Fruit fly (Drosophila melanogaster) whole organism, embryonic: ENCODE measurements around the gene ClpX.

Experiments used
- Antp ChIP-seq: fragments of 200-800 bp; sonication (Bioruptor generic); optimal IDR thresholded peaks from 3 replicates; lab custom pipeline; 2016; ENCODE audit warnings: missing biosample characterization, missing genetic modification characterization
- CG11247 ChIP-seq: fragments of 200-800 bp; sonication (Bioruptor generic); IDR thresholded peaks from 2 replicates; pipeline ENCODE4 v1.3.6; 2022; ENCODE audit warnings: missing biosample characterization, missing genetic modification characterization
- CG11695 ChIP-seq: fragments of 200-800 bp; sonication (Bioruptor generic); IDR thresholded peaks from 3 replicates; pipeline ENCODE4 v1.3.6; 2022; ENCODE audit warnings: missing biosample characterization, missing genetic modification characterization
- CG12236 ChIP-seq: fragments of 200-800 bp; sonication (Bioruptor generic); optimal IDR thresholded peaks from 2 replicates; lab custom pipeline; 2016; ENCODE audit warnings: missing biosample characterization, missing genetic modification characterization
- CG12744 ChIP-seq: fragments of 200-800 bp; sonication (Bioruptor generic); optimal IDR thresholded peaks from 2 replicates; lab custom pipeline; 2016; ENCODE audit warnings: missing biosample characterization, missing genetic modification characterization
- CG4820 ChIP-seq: fragments of 200-800 bp; sonication (Bioruptor generic); optimal IDR thresholded peaks from 3 replicates; lab custom pipeline; 2016; ENCODE audit warnings: missing biosample characterization, missing genetic modification characterization
- CG6791 ChIP-seq: fragments of 200-800 bp; sonication (Bioruptor generic); IDR thresholded peaks from 3 replicates; pipeline ENCODE4 v1.3.6; 2022; ENCODE audit warnings: missing biosample characterization, missing genetic modification characterization; ENCODE audit not compliant: partially characterized antibody
- CG7839 ChIP-seq: fragments of 200-800 bp; sonication (Bioruptor generic); optimal IDR thresholded peaks from 3 replicates; lab custom pipeline; 2018; ENCODE audit warnings: missing biosample characterization, mild to moderate bottlenecking, missing genetic modification characterization, moderate library complexity
- CG9932 ChIP-seq: fragments of 200-800 bp; sonication (Bioruptor generic); IDR thresholded peaks from 2 replicates; pipeline ENCODE4 v1.3.6; 2022; ENCODE audit warnings: missing biosample characterization, missing genetic modification characterization
- Chrac-16 ChIP-seq: fragments of 200-800 bp; sonication (Bioruptor generic); optimal IDR thresholded peaks from 3 replicates; lab custom pipeline; 2016; ENCODE audit warnings: missing biosample characterization, missing genetic modification characterization
- CoRest ChIP-seq: fragments of 200-800 bp; sonication (Bioruptor generic); optimal IDR thresholded peaks from 3 replicates; lab custom pipeline; 2018; ENCODE audit warnings: missing biosample characterization, mild to moderate bottlenecking, missing genetic modification characterization, moderate library complexity
- Dref ChIP-seq: fragments of 200-800 bp; sonication (Bioruptor generic); IDR thresholded peaks from 2 replicates; pipeline ENCODE4 v1.3.6; 2022; ENCODE audit warnings: missing biosample characterization, missing genetic modification characterization
- Drgx ChIP-seq: fragments of 200-800 bp; sonication (Bioruptor generic); IDR thresholded peaks from 2 replicates; pipeline ENCODE4 v1.3.6; 2022; ENCODE audit warnings: missing biosample characterization, missing genetic modification characterization
- ERR ChIP-seq: fragments of 200-800 bp; sonication (Bioruptor generic); optimal IDR thresholded peaks from 2 replicates; lab custom pipeline; 2016; ENCODE audit warnings: missing biosample characterization, missing genetic modification characterization
- Fer3 ChIP-seq: fragments of 200-800 bp; sonication (Bioruptor generic); optimal IDR thresholded peaks from 2 replicates; lab custom pipeline; 2018; ENCODE audit warnings: missing biosample characterization, mild to moderate bottlenecking, missing genetic modification characterization, moderate library complexity
- Jarid2 ChIP-seq: fragments of 200-800 bp; sonication (Bioruptor generic); optimal IDR thresholded peaks from 3 replicates; lab custom pipeline; 2017; ENCODE audit warnings: mild to moderate bottlenecking, missing biosample characterization, missing genetic modification reagents, missing genetic modification characterization
- Max ChIP-seq: fragments of 200-800 bp; sonication (Bioruptor generic); optimal IDR thresholded peaks from 2 replicates; lab custom pipeline; 2016; ENCODE audit warnings: missing biosample characterization, mild to moderate bottlenecking, missing genetic modification characterization
- Meics ChIP-seq: fragments of 200-800 bp; sonication (Bioruptor generic); optimal IDR thresholded peaks from 2 replicates; lab custom pipeline; 2017; ENCODE audit warnings: missing biosample characterization, mild to moderate bottlenecking, missing genetic modification characterization
- NC2β ChIP-seq: fragments of 200-800 bp; sonication (Bioruptor generic); optimal IDR thresholded peaks from 2 replicates; lab custom pipeline; 2016; ENCODE audit warnings: missing biosample characterization, missing genetic modification characterization
- Opbp ChIP-seq: fragments of 200-800 bp; sonication (Bioruptor generic); IDR thresholded peaks from 3 replicates; pipeline ENCODE4 v1.3.6; 2022; ENCODE audit warnings: missing biosample characterization, missing genetic modification characterization; ENCODE audit not compliant: partially characterized antibody
- Optix ChIP-seq: fragments of 200-800 bp; sonication (Bioruptor generic); IDR thresholded peaks from 3 replicates; pipeline ENCODE4 v1.3.6; 2022; ENCODE audit warnings: missing biosample characterization, missing genetic modification characterization
- Pdp1 ChIP-seq, 2 experiments: fragments of 200-800 bp; sonication (Bioruptor generic); optimal IDR thresholded peaks; 3 replicates each; lab custom pipeline; 2016; ENCODE audit warnings: missing biosample characterization in 2 of 2, missing genetic modification characterization in 2 of 2, mild to moderate bottlenecking in 1 of 2, moderate library complexity in 1 of 2
- Sox102F ChIP-seq: fragments of 200-800 bp; sonication (Bioruptor generic); optimal IDR thresholded peaks from 2 replicates; lab custom pipeline; 2018; ENCODE audit warnings: missing biosample characterization, mild to moderate bottlenecking, missing genetic modification characterization, moderate library complexity
- az2 ChIP-seq: fragments of 200-800 bp; sonication (Bioruptor generic); optimal IDR thresholded peaks from 3 replicates; lab custom pipeline; 2016; ENCODE audit warnings: missing biosample characterization, missing genetic modification characterization
- cato ChIP-seq: fragments of 200-800 bp; sonication (Bioruptor generic); optimal IDR thresholded peaks from 2 replicates; lab custom pipeline; 2016; ENCODE audit warnings: missing biosample characterization, missing genetic modification characterization, borderline replicate concordance
- caup ChIP-seq: fragments of 200-800 bp; sonication (Bioruptor generic); optimal IDR thresholded peaks from 3 replicates; lab custom pipeline; 2017; ENCODE audit warnings: missing biosample characterization, mild to moderate bottlenecking, missing genetic modification characterization, moderate library complexity; ENCODE audit not compliant: severe bottlenecking
- cwo ChIP-seq: fragments of 200-800 bp; sonication (Bioruptor generic); optimal IDR thresholded peaks from 3 replicates; lab custom pipeline; 2017; ENCODE audit warnings: missing biosample characterization, missing genetic modification characterization, mild to moderate bottlenecking, moderate library complexity, missing genetic modification reagents
- dan ChIP-seq: fragments of 200-800 bp; sonication (Bioruptor generic); IDR thresholded peaks from 2 replicates; pipeline ENCODE4 v1.3.6; 2022; ENCODE audit warnings: missing biosample characterization, missing genetic modification characterization
- dmrt99B ChIP-seq: fragments of 200-800 bp; sonication (Bioruptor generic); optimal IDR thresholded peaks from 2 replicates; lab custom pipeline; 2018; ENCODE audit warnings: missing biosample characterization, mild to moderate bottlenecking, missing genetic modification characterization, moderate library complexity
- emc ChIP-seq: fragments of 200-800 bp; sonication (Bioruptor generic); optimal IDR thresholded peaks from 2 replicates; lab custom pipeline; 2016; ENCODE audit warnings: missing biosample characterization, missing genetic modification characterization
- fd3F ChIP-seq: fragments of 200-800 bp; sonication (Bioruptor generic); optimal IDR thresholded peaks from 2 replicates; lab custom pipeline; 2018; ENCODE audit warnings: missing biosample characterization, mild to moderate bottlenecking, missing genetic modification characterization, moderate library complexity
- gt ChIP-seq: fragments of 200-800 bp; sonication (Bioruptor generic); IDR thresholded peaks from 2 replicates; pipeline ENCODE4 v1.3.6; 2022; ENCODE audit warnings: missing biosample characterization, missing genetic modification characterization
- jing ChIP-seq: fragments of 200-800 bp; sonication (Bioruptor generic); optimal IDR thresholded peaks from 2 replicates; lab custom pipeline; 2018; ENCODE audit warnings: missing biosample characterization, mild to moderate bottlenecking, missing genetic modification characterization
- lilli ChIP-seq: fragments of 200-800 bp; sonication (Bioruptor generic); optimal IDR thresholded peaks from 3 replicates; lab custom pipeline; 2016; ENCODE audit warnings: missing biosample characterization, missing genetic modification characterization
- ranshi ChIP-seq: fragments of 200-800 bp; sonication (Bioruptor generic); IDR thresholded peaks from 2 replicates; pipeline ENCODE4 v1.3.6; 2022; ENCODE audit warnings: missing biosample characterization, missing genetic modification characterization
- slou ChIP-seq: fragments of 200-800 bp; sonication (Bioruptor generic); optimal IDR thresholded peaks from 3 replicates; lab custom pipeline; 2016; ENCODE audit warnings: missing biosample characterization, missing genetic modification characterization
- toy ChIP-seq: fragments of 200-800 bp; sonication (Bioruptor generic); IDR thresholded peaks from 2 replicates; pipeline ENCODE4 v1.3.6; 2022; ENCODE audit warnings: missing biosample characterization, missing genetic modification characterization
- wdn ChIP-seq: fragments of 200-800 bp; sonication (Bioruptor generic); IDR thresholded peaks from 2 replicates; pipeline ENCODE4 v1.3.6; 2022; ENCODE audit warnings: missing biosample characterization, missing genetic modification characterization
- wek ChIP-seq: fragments of 200-800 bp; sonication (Bioruptor generic); optimal IDR thresholded peaks from 3 replicates; lab custom pipeline; 2018; ENCODE audit warnings: missing biosample characterization, mild to moderate bottlenecking, missing genetic modification characterization, moderate library complexity
- zf30C ChIP-seq: fragments of 200-800 bp; sonication (Bioruptor generic); optimal IDR thresholded peaks from 3 replicates; lab custom pipeline; 2018; ENCODE audit warnings: missing biosample characterization, mild to moderate bottlenecking, missing genetic modification characterization
- zfh2 ChIP-seq: fragments of 200-800 bp; sonication (Bioruptor generic); optimal IDR thresholded peaks from 2 replicates; lab custom pipeline; 2016; ENCODE audit warnings: missing biosample characterization, missing genetic modification characterization

ClpX gene

dm6 chr3R:19902328-19902727, 1.2 kb downstream of the ClpX start (continued):
- no peak for TF ChIP-seq zfh2
- no peak for TF ChIP-seq fd3F (GFP tag; lab: Kevin White, UChicago)
- no peak for TF ChIP-seq NC2β (GFP tag; lab: Kevin White, UChicago)
- TF ChIP-seq Opbp, result no peak
- TF ChIP-seq Dref (GFP tag; lab: Robert Waterston, UW), result no peak
- TF ChIP-seq ERR (GFP tag; lab: Kevin White, UChicago), result no peak
- no peak for TF ChIP-seq Max (GFP tag; lab: Kevin White, UChicago)
- no peak for TF ChIP-seq cato
- peak; percentile 42; the same call in 1 of the 2 replicates for TF ChIP-seq CG11247 (GFP tag; lab: Robert Waterston, UW)
- no peak for TF ChIP-seq Jarid2 (GFP tag; lab: Kevin White, UChicago)
- no peak for TF ChIP-seq jing
- TF ChIP-seq toy (GFP tag; lab: Robert Waterston, UW), result no peak
- peak; percentile 9 for TF ChIP-seq caup
- peak; percentile 7 for TF ChIP-seq lilli (GFP tag; lab: Kevin White, UChicago)
- TF ChIP-seq CoRest, result no peak
- no peak for TF ChIP-seq zf30C (GFP tag; lab: Kevin White, UChicago)
- no peak for TF ChIP-seq slou
- TF ChIP-seq Antp, result peak; percentile 11
- no peak for TF ChIP-seq dan
- TF ChIP-seq Drgx (GFP tag; lab: Robert Waterston, UW), result no peak
- no peak for TF ChIP-seq Sox102F
- TF ChIP-seq Pdp1 (GFP tag; optimal IDR thresholded peaks at IDR 0.05; lab: Kevin White, UChicago), result peak in 1 of 2 experiments; percentile 39
- TF ChIP-seq wdn (GFP tag; lab: Robert Waterston, UW), result no peak
- TF ChIP-seq Optix (GFP tag; lab: Robert Waterston, UW), result no peak
- peak; percentile 46 for TF ChIP-seq Meics (GFP tag; lab: Kevin White, UChicago)
- TF ChIP-seq CG12236 (GFP tag; lab: Kevin White, UChicago), result no peak
- peak; percentile 24; the same call in 1 of the 2 replicates for TF ChIP-seq ranshi (GFP tag; lab: Robert Waterston, UW)
- TF ChIP-seq emc (GFP tag; lab: Kevin White, UChicago), result no peak
- TF ChIP-seq az2 (GFP tag; lab: Kevin White, UChicago), result no peak
- no peak for TF ChIP-seq wek (GFP tag; lab: Kevin White, UChicago)
- TF ChIP-seq CG7839 (tag; lab: Kevin White, UChicago), result no peak
- TF ChIP-seq CG9932 (GFP tag; lab: Robert Waterston, UW), result peak; percentile 35
- no peak for TF ChIP-seq gt (GFP tag; lab: Robert Waterston, UW)
- TF ChIP-seq Chrac-16 (GFP tag; lab: Kevin White, UChicago), result no peak
- no peak for TF ChIP-seq CG4820 (GFP tag; lab: Kevin White, UChicago)
- no peak for TF ChIP-seq dmrt99B (tag; lab: Kevin White, UChicago)
- TF ChIP-seq Fer3 (tag; lab: Kevin White, UChicago), result no peak
- no peak for TF ChIP-seq CG11695
- TF ChIP-seq, all 482 proteins: peak for 42

dm6 chr3R:19901742-19902141, 1.7 kb downstream of the ClpX start:
- TF ChIP-seq cwo (GFP tag; lab: Kevin White, UChicago) (no peak), CG6791 (no peak), CG12744 (GFP tag; lab: Kevin White, UChicago) (no peak), Drgx (GFP tag; lab: Robert Waterston, UW) (no peak)
- TF ChIP-seq, all 482 proteins: peak for 0
